Fruit fly (Drosophila melanogaster) whole organism: ENCODE measurements around the gene Graf.

Experiments used
- CG8478 ChIP-seq: fragments of >200 bp; optimal IDR thresholded peaks from 2 replicates; lab custom pipeline; 2018; ENCODE audit warnings: inconsistent platforms
- Dll ChIP-seq: fragments of >200 bp; optimal IDR thresholded peaks from 2 replicates; lab custom pipeline; 2017
- EcR ChIP-seq, 2 experiments: fragments of >200 bp; optimal IDR thresholded peaks; 2 replicates each; lab custom pipeline; 2017; ENCODE audit warnings: missing biosample characterization in 2 of 2, missing genetic modification characterization in 2 of 2, missing genetic modification reagents in 2 of 2
- pan ChIP-seq: fragments of >200 bp; optimal IDR thresholded peaks from 2 replicates; lab custom pipeline; 2017
- psq ChIP-seq: fragments of >200 bp; optimal IDR thresholded peaks from 2 replicates; lab custom pipeline; 2017
- usp ChIP-seq: fragments of >200 bp; optimal IDR thresholded peaks from 2 replicates; lab custom pipeline; 2017; ENCODE audit warnings: missing biosample characterization, missing genetic modification characterization, mixed read lengths

dm6 chrX:15731968-15732367 is 28.6 kb downstream of the Graf start, which contains the start of gene CG8191:
- TF ChIP-seq psq (lab: Kevin White, UChicago): no peak
- TF ChIP-seq usp (GFP tag; lab: Kevin White, UChicago): no peak
- no peak for TF ChIP-seq pan (lab: Kevin White, UChicago)
- no peak for TF ChIP-seq EcR (GFP tag; optimal IDR thresholded peaks at IDR 0.05; lab: Kevin White, UChicago)
- no peak for TF ChIP-seq CG8478
- no peak for TF ChIP-seq Dll (lab: Kevin White, UChicago)
